Fruit fly (Drosophila melanogaster): ENCODE data around the gene Trpml.

Trpml gene

DNA sequence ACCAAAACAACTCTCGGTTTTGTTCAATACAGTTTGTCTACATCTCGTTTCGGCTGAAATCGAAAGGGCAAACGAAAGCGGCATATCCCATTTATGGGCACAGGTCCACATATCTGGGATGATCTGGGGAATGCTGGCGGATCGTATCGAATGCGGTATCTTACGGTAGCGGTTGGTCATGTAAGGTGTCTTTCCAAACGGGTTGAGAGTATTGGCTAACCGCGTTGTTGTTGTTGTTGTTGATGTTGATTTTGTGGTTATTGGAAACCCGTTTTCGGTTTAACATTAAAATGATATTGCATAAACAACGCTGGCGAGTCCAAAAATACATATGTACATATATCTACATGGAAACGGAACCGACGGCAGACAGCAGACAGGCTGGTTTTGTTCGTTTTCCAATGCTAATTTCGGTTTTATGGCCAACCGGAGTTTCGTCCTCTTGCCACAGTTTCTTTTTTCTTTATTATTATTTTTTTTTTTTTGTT is 23.9 kb downstream of the Trpml start (continued):
- peak; percentile 64 for TF ChIP-seq gsb-n (tag; optimal IDR thresholded peaks at IDR 0.05)
- TF ChIP-seq CG31441 (GFP tag; IDR thresholded peaks at IDR 0.05), result peak; percentile 33; the same call in 1 of the 2 replicates
- TF ChIP-seq fd64A (GFP tag; optimal IDR thresholded peaks at IDR 0.05), result peak; percentile 46
- TF ChIP-seq CG6854 (GFP tag; optimal IDR thresholded peaks at IDR 0.05), result no peak
- no peak for TF ChIP-seq zf30C (GFP tag; optimal IDR thresholded peaks at IDR 0.05)
- TF ChIP-seq bsh (GFP tag; optimal IDR thresholded peaks at IDR 0.05), result peak in 1 of 2 experiments; percentile 50
- peak; percentile 45 for TF ChIP-seq D19A (tag; optimal IDR thresholded peaks at IDR 0.05)
- no peak for TF ChIP-seq HLH54F (GFP tag; optimal IDR thresholded peaks at IDR 0.05)
- TF ChIP-seq ci (GFP tag; IDR thresholded peaks at IDR 0.05), result peak; percentile 58
- peak; percentile 21 for TF ChIP-seq CrebB (tag; optimal IDR thresholded peaks at IDR 0.05)
- peak; percentile 79 for TF ChIP-seq kni (GFP tag; optimal IDR thresholded peaks at IDR 0.05)
- TF ChIP-seq tup (GFP tag; optimal IDR thresholded peaks at IDR 0.05), result no peak
- peak; percentile 34 for TF ChIP-seq CG6254 (GFP tag; optimal IDR thresholded peaks at IDR 0.05)
- TF ChIP-seq CG8765 (GFP tag; IDR thresholded peaks at IDR 0.05), result 0 out of 2 replicates have a peak, but pooled peaks have one; percentile 16
- peak; percentile 96 for TF ChIP-seq HLHmδ (GFP tag; optimal IDR thresholded peaks at IDR 0.05)
- TF ChIP-seq Stat92E (GFP tag; optimal IDR thresholded peaks at IDR 0.05), result peak in 1 of 3 experiments; percentile 51
- peak; percentile 79 for TF ChIP-seq oc (tag; optimal IDR thresholded peaks at IDR 0.05)
- TF ChIP-seq B-H2 (GFP tag; optimal IDR thresholded peaks at IDR 0.05), result peak; percentile 20
- no peak for TF ChIP-seq vfl (GFP tag; optimal IDR thresholded peaks at IDR 0.05)
- TF ChIP-seq Blimp-1 (GFP tag; optimal IDR thresholded peaks at IDR 0.05), result peak; percentile 100
- TF ChIP-seq CG2202 (tag; optimal IDR thresholded peaks at IDR 0.05), result peak; percentile 57
- TF ChIP-seq vvl (GFP tag; IDR thresholded peaks at IDR 0.05), result peak; percentile 49; the same call in 1 of the 2 replicates
- TF ChIP-seq wek (GFP tag; optimal IDR thresholded peaks at IDR 0.05), result peak; percentile 5
- TF ChIP-seq CG8478 (optimal IDR thresholded peaks at IDR 0.05), result no peak
- TF ChIP-seq lola (GFP tag; optimal IDR thresholded peaks at IDR 0.05), result peak in 1 of 3 experiments; percentile 16
- 0 out of 2 replicates have a peak, but pooled peaks have one; percentile 18 for TF ChIP-seq Drgx (GFP tag; IDR thresholded peaks at IDR 0.05)
- TF ChIP-seq CG10431 (GFP tag; optimal IDR thresholded peaks at IDR 0.05), result peak; percentile 87
- peak; percentile 72 for TF ChIP-seq Spps (tag; optimal IDR thresholded peaks at IDR 0.05)
- TF ChIP-seq CG15269 (tag; optimal IDR thresholded peaks at IDR 0.05), result peak; percentile 26
- peak; percentile 29 for TF ChIP-seq CG18262 (tag; optimal IDR thresholded peaks at IDR 0.05)
- TF ChIP-seq CG8944 (GFP tag; optimal IDR thresholded peaks at IDR 0.05), result no peak
- peak; percentile 16 for TF ChIP-seq trem (tag; optimal IDR thresholded peaks at IDR 0.05)
- peak in 1 of 2 experiments; percentile 74 for TF ChIP-seq Pdp1 (GFP tag; optimal IDR thresholded peaks at IDR 0.05)
- peak; percentile 74 for TF ChIP-seq abd-A (tag; optimal IDR thresholded peaks at IDR 0.05)
- no peak for TF ChIP-seq YL-1 (GFP tag; optimal IDR thresholded peaks at IDR 0.05)
- peak in 1 of 2 experiments; percentile 46 for TF ChIP-seq Eip74EF (GFP tag; optimal IDR thresholded peaks at IDR 0.05)
- peak; percentile 27 for TF ChIP-seq CG2875 (GFP tag; optimal IDR thresholded peaks at IDR 0.05)
- TF ChIP-seq CG1603 (tag; optimal IDR thresholded peaks at IDR 0.05), result peak; percentile 22
- TF ChIP-seq CG4707 (GFP tag; optimal IDR thresholded peaks at IDR 0.05), result peak; percentile 8
- TF ChIP-seq CG34422 (GFP tag; IDR thresholded peaks at IDR 0.05), result no peak
- TF ChIP-seq grn (GFP tag; optimal IDR thresholded peaks at IDR 0.05), result peak; percentile 82
- 0 out of 2 replicates have a peak, but pooled peaks have one; percentile 21 for TF ChIP-seq Rfx (GFP tag; IDR thresholded peaks at IDR 0.05)
- peak; percentile 97 for TF ChIP-seq CG12769 (tag; optimal IDR thresholded peaks at IDR 0.05)
- TF ChIP-seq CG1233 (GFP tag; optimal IDR thresholded peaks at IDR 0.05), result peak; percentile 11
- peak; percentile 53 for TF ChIP-seq gcm (GFP tag; optimal IDR thresholded peaks at IDR 0.05)
- peak; percentile 16; the same call in 1 of the 3 replicates for TF ChIP-seq CG17361 (GFP tag; IDR thresholded peaks at IDR 0.05)
- no peak for TF ChIP-seq CG32772 (GFP tag; IDR thresholded peaks at IDR 0.05)
- peak; percentile 96 for TF ChIP-seq sd (tag; optimal IDR thresholded peaks at IDR 0.05)

Measured in whole organism, embryonic.